Fruit fly (Drosophila melanogaster): Measurements from ENCODE around the gene EMC1.

Gene EMC1

dm6 chr3R:7907311-7907710 lies at the start of gene EMC1, which contains the start of gene Taf7:
Gene EMC1 (minus strand): TSS chr3R:7907363.
Gene Taf7 (plus strand): TSS chr3R:7907333.
- TF ChIP-seq CG17801 (GFP tag; optimal IDR thresholded peaks at IDR 0.05; ENCODE audit: partially characterized antibody) = no peak

- TF ChIP-seq CG17801 (GFP tag; optimal IDR thresholded peaks at IDR 0.05; ENCODE audit: partially characterized antibody) = no peak
Measured at dm6 chr3R:7954477-7954876, 47.3 kb upstream of the EMC1 start.

dm6 chr3R:7953041-7953788 lies 46.1 kb upstream of the EMC1 start:
- no peak for TF ChIP-seq CG17801 (GFP tag; optimal IDR thresholded peaks at IDR 0.05; ENCODE audit: partially characterized antibody)

dm6 chr3R:7950147-7950546 lies 43.0 kb upstream of the EMC1 start:
- TF ChIP-seq CG17801 (GFP tag; optimal IDR thresholded peaks at IDR 0.05; ENCODE audit: partially characterized antibody) = no peak

dm6 chr3R:7947349-7947748 lies 40.2 kb upstream of the EMC1 start:
- TF ChIP-seq CG17801 (GFP tag; optimal IDR thresholded peaks at IDR 0.05; ENCODE audit: partially characterized antibody) = peak; percentile 47

dm6 chr3R:7944699-7945349 lies 37.7 kb upstream of the EMC1 start:
- no peak for TF ChIP-seq CG17801 (GFP tag; optimal IDR thresholded peaks at IDR 0.05; ENCODE audit: partially characterized antibody)

- peak; percentile 7 for TF ChIP-seq CG17801 (GFP tag; optimal IDR thresholded peaks at IDR 0.05; ENCODE audit: partially characterized antibody)
Measured at dm6 chr3R:7936786-7937363, 29.7 kb upstream of the EMC1 start.

dm6 chr3R:7926354-7926753 lies 19.2 kb upstream of the EMC1 start:
- TF ChIP-seq CG17801 (GFP tag; optimal IDR thresholded peaks at IDR 0.05; ENCODE audit: partially characterized antibody) = no peak

dm6 chr3R:7920196-7920595 lies 13.0 kb upstream of the EMC1 start, which contains the start of the genes CG10445 and lds:
Gene CG10445 (minus strand): TSS chr3R:7920299.
Gene lds (plus strand): TSS chr3R:7920431.
- no peak for TF ChIP-seq CG17801 (GFP tag; optimal IDR thresholded peaks at IDR 0.05; ENCODE audit: partially characterized antibody)

- TF ChIP-seq CG17801 (GFP tag; optimal IDR thresholded peaks at IDR 0.05; ENCODE audit: partially characterized antibody) = no peak
Measured at dm6 chr3R:7913551-7913950, 6.4 kb upstream of the EMC1 start, which contains the start of gene kipf. Gene kipf (plus strand): TSS chr3R:7913851.

dm6 chr3R:7913139-7913538 lies 6.0 kb upstream of the EMC1 start, which contains the start of gene Rfk:
Gene Rfk (minus strand): TSS chr3R:7913290.
- peak; percentile 23 for TF ChIP-seq CG17801 (GFP tag; optimal IDR thresholded peaks at IDR 0.05; ENCODE audit: partially characterized antibody)

dm6 chr3R:7911482-7911881 lies 4.3 kb upstream of the EMC1 start, which contains the start of gene Prat:
Gene Prat (minus strand): TSS chr3R:7911779.
- TF ChIP-seq CG17801 (GFP tag; optimal IDR thresholded peaks at IDR 0.05; ENCODE audit: partially characterized antibody) = no peak

dm6 chr3R:7902313-7902872 lies 4.8 kb downstream of the EMC1 start, which contains the start of gene mRpS9:
Gene mRpS9 (minus strand): TSS chr3R:7902667.
- peak; percentile 11 for TF ChIP-seq CG17801 (GFP tag; optimal IDR thresholded peaks at IDR 0.05; ENCODE audit: partially characterized antibody)

- TF ChIP-seq CG17801 (GFP tag; optimal IDR thresholded peaks at IDR 0.05; ENCODE audit: partially characterized antibody) = no peak
Measured at dm6 chr3R:7899277-7899676, 7.9 kb downstream of the EMC1 start.

- peak; percentile 78 for TF ChIP-seq CG17801 (GFP tag; optimal IDR thresholded peaks at IDR 0.05; ENCODE audit: partially characterized antibody)
Measured at dm6 chr3R:7895457-7895856, 11.7 kb downstream of the EMC1 start.
